Fruit fly (Drosophila melanogaster) Kc167 (cell line): ENCODE results near the gene ATPsynD.

Experiments used
- Myc ChIP-seq: fragments of >200 bp; optimal IDR thresholded peaks from 2 replicates; lab custom pipeline; 2017; ENCODE audit warnings: missing external identifiers
- h ChIP-seq: fragments of >200 bp; optimal IDR thresholded peaks from 3 replicates; lab custom pipeline; 2018; ENCODE audit warnings: missing external identifiers
- insv ChIP-seq: fragments of >200 bp; optimal IDR thresholded peaks from 3 replicates; lab custom pipeline; 2018; ENCODE audit warnings: missing external identifiers
- psq ChIP-seq: fragments of >200 bp; optimal IDR thresholded peaks from 2 replicates; lab custom pipeline; 2017; ENCODE audit warnings: missing external identifiers
- ttk ChIP-seq: sonication (Bioruptor generic); optimal IDR thresholded peaks from 2 replicates; lab custom pipeline; 2017; ENCODE audit warnings: missing external identifiers

- TF ChIP-seq psq (no peak), h (lab: Kevin White, UChicago) (no peak), insv (lab: Kevin White, UChicago) (no peak), ttk (no peak), Myc (lab: Kevin White, UChicago) (no peak)
These were observed 40.0 kb upstream of the ATPsynD start for dm6 chr3R:19054839-19055238.
